Worm (Caenorhabditis elegans): ENCODE data around the gene apn-1.

DNA sequence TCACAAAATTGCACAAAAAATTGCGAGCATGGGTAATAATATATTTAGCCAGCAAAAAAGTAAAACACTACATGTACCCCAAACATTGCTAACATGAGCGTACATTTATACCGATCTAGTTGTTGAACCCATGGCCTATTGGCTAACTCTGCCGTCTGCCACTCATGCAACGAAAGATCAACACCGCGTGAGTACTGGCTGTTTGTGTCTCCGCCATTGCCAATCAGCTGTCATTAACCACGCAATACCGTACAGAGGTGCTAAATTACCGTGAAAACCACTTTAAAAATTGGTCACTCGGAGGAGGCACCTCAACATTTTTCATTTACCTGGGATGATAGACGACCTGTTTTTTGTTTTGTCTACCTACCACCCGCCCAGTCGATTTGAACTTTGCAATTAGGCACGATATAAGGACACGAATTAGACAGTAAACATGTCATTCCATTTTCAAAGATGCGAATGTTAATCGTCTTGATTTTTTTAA, 28.0 kb downstream of the apn-1 start, which contains the start of gene K02C4.2:
- TF ChIP-seq med-1 (GFP tag; optimal IDR thresholded peaks at IDR 0.05; ENCODE audit: insufficient read depth) (peak; percentile 44), flt-1 (GFP tag; IDR thresholded peaks at IDR 0.05) (peak; percentile 93)
